Fruit fly (Drosophila melanogaster) whole organism: ENCODE results near the gene witty.

Source experiments
- Dll ChIP-seq: fragments of >200 bp; optimal IDR thresholded peaks from 2 replicates; lab custom pipeline; 2017
- psq ChIP-seq: fragments of >200 bp; optimal IDR thresholded peaks from 2 replicates; lab custom pipeline; 2017
- usp ChIP-seq: fragments of >200 bp; optimal IDR thresholded peaks from 2 replicates; lab custom pipeline; 2017; ENCODE audit warnings: missing biosample characterization, missing genetic modification characterization, mixed read lengths

- TF ChIP-seq psq (lab: Kevin White, UChicago) = no peak
- no peak for TF ChIP-seq Dll (lab: Kevin White, UChicago)
- no peak for TF ChIP-seq usp (GFP tag; lab: Kevin White, UChicago)
These were observed 26.2 kb downstream of the witty start, which contains the start of the genes RpS13 and CSN8 for dm6 chr2L:8364006-8364956.
